Worm (Caenorhabditis elegans): ENCODE measurements around the gene fbxb-15.

DNA sequence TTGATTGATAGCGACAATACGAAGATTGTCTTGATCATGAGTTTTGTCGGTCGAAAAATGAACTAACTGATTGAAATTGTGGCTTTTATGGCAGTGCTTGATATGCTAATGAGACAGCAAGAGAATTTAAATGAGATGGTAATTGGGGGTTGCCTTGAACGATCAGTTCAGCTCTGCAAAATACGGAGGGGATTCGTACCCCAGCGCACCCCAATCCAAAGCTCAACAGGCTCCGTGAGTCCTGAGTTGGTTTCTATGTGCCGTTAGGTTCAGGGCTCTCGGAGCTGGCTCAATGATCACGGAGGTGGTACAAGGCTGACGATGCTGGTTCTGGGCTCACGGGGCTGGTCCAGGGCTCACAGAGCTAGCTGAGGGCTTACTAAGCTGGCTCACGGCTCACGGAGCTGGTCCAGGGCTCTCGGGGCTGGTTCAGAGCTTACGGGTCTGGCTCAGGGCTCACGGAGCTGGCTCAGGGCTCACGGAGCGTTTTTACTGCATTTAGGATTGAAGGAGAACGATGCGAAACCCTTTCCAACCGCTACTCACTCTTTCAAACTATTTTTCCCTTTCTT, 8.4 kb downstream of the fbxb-15 start, which contains the start of gene ZC204.6:
- no peak for TF ChIP-seq dao-5 (tag; optimal IDR thresholded peaks at IDR 0.05)
- no peak for TF ChIP-seq W03F9.2 (tag; optimal IDR thresholded peaks at IDR 0.05)
- TF ChIP-seq him-1 (tag; optimal IDR thresholded peaks at IDR 0.05) = no peak

All from whole organism, L4/young adult.